Fruit fly (Drosophila melanogaster): ENCODE measurements around the gene CG18301.

CG18301 gene

dm6 chr2L:10506557-10507252 lies 24.9 kb upstream of the CG18301 start, which contains the start of the genes Myo31DF and CG6094:
Gene Myo31DF, minus strand, starts transcription at chr2L:10506779.
Gene CG6094, plus strand, starts transcription at chr2L:10507081.
- peak; percentile 36 to 60 for TF ChIP-seq CTCF (optimal IDR thresholded peaks at IDR 0.05)
- TF ChIP-seq CG8478 (optimal IDR thresholded peaks at IDR 0.05), result no peak

- no peak for TF ChIP-seq CG8478 (optimal IDR thresholded peaks at IDR 0.05)
- no peak for TF ChIP-seq CTCF (optimal IDR thresholded peaks at IDR 0.05)
Measured at dm6 chr2L:10510088-10510487, 21.5 kb upstream of the CG18301 start, which contains the start of gene CG7384. Gene CG7384, minus strand, starts transcription at chr2L:10510453.

dm6 chr2L:10510843-10511242 lies 20.8 kb upstream of the CG18301 start:
- TF ChIP-seq CG8478 (optimal IDR thresholded peaks at IDR 0.05), result no peak
- TF ChIP-seq CTCF (optimal IDR thresholded peaks at IDR 0.05), result no peak

dm6 chr2L:10513837-10514499 lies 17.7 kb upstream of the CG18301 start:
- TF ChIP-seq CG8478 (optimal IDR thresholded peaks at IDR 0.05), result no peak
- no peak for TF ChIP-seq CTCF (optimal IDR thresholded peaks at IDR 0.05)

dm6 chr2L:10514586-10515137 lies 17.0 kb upstream of the CG18301 start:
- TF ChIP-seq CTCF (optimal IDR thresholded peaks at IDR 0.05), result no peak
- no peak for TF ChIP-seq CG8478 (optimal IDR thresholded peaks at IDR 0.05)

- TF ChIP-seq CTCF (optimal IDR thresholded peaks at IDR 0.05) (no peak), CG8478 (optimal IDR thresholded peaks at IDR 0.05) (no peak)
Measured at dm6 chr2L:10515553-10516174, 16.0 kb upstream of the CG18301 start.

dm6 chr2L:10516470-10517048 lies 15.1 kb upstream of the CG18301 start:
- TF ChIP-seq CTCF (optimal IDR thresholded peaks at IDR 0.05) (no peak), CG8478 (optimal IDR thresholded peaks at IDR 0.05) (no peak)

- TF ChIP-seq CTCF (optimal IDR thresholded peaks at IDR 0.05) (peak; percentile 13 to 15), CG8478 (optimal IDR thresholded peaks at IDR 0.05) (no peak)
Measured at dm6 chr2L:10517085-10517484, 14.5 kb upstream of the CG18301 start, which contains the start of the genes Fatp1 and Lrr47. Gene Fatp1, minus strand, starts transcription at chr2L:10517218. Gene Lrr47, plus strand, starts transcription at chr2L:10517335.

dm6 chr2L:10519225-10519624 lies 12.4 kb upstream of the CG18301 start:
- TF ChIP-seq CG8478 (optimal IDR thresholded peaks at IDR 0.05), result no peak
- TF ChIP-seq CTCF (optimal IDR thresholded peaks at IDR 0.05), result no peak

dm6 chr2L:10522174-10522893 lies 9.3 kb upstream of the CG18301 start:
- no peak for TF ChIP-seq CTCF (optimal IDR thresholded peaks at IDR 0.05)
- TF ChIP-seq CG8478 (optimal IDR thresholded peaks at IDR 0.05), result no peak

- TF ChIP-seq CG8478 (optimal IDR thresholded peaks at IDR 0.05), result no peak
- TF ChIP-seq CTCF (optimal IDR thresholded peaks at IDR 0.05), result no peak
Measured at dm6 chr2L:10526953-10527584, 4.6 kb upstream of the CG18301 start, which contains the start of gene Lip4. Gene Lip4, plus strand, starts transcription at chr2L:10527572.

dm6 chr2L:10528984-10529383 lies 2.6 kb upstream of the CG18301 start:
- TF ChIP-seq CTCF (optimal IDR thresholded peaks at IDR 0.05) (no peak), CG8478 (optimal IDR thresholded peaks at IDR 0.05) (no peak)

- TF ChIP-seq CTCF (optimal IDR thresholded peaks at IDR 0.05) (no peak), CG8478 (optimal IDR thresholded peaks at IDR 0.05) (no peak)
Measured at dm6 chr2L:10530089-10530488, 1.5 kb upstream of the CG18301 start.

dm6 chr2L:10534022-10534421 lies 2.4 kb downstream of the CG18301 start, which contains the start of gene CG18302:
Gene CG18302, plus strand, starts transcription at chr2L:10534322.
- TF ChIP-seq CTCF (optimal IDR thresholded peaks at IDR 0.05) (no peak), CG8478 (optimal IDR thresholded peaks at IDR 0.05) (no peak)
